Worm (Caenorhabditis elegans) whole organism, dauer: ENCODE measurements around the gene F26F4.12.

Source experiments
- unc-62 ChIP-seq: sonication (generic microtip); optimal IDR thresholded peaks from 2 replicates; lab custom pipeline; 2017; ENCODE audit warnings: missing biosample characterization, missing genetic modification reagents, missing genetic modification characterization

F26F4.12 gene

ce11 chrIII:4920221-4920620 lies 10.4 kb upstream of the F26F4.12 start, which contains the start of gene ula-1:
Gene ula-1 (minus strand): TSS chrIII:4920321.
- TF ChIP-seq unc-62 (GFP tag; lab: Kevin White, UChicago): no peak

- TF ChIP-seq unc-62 (GFP tag; lab: Kevin White, UChicago): no peak
These were observed 9.1 kb upstream of the F26F4.12 start for ce11 chrIII:4918906-4919305.

DNA sequence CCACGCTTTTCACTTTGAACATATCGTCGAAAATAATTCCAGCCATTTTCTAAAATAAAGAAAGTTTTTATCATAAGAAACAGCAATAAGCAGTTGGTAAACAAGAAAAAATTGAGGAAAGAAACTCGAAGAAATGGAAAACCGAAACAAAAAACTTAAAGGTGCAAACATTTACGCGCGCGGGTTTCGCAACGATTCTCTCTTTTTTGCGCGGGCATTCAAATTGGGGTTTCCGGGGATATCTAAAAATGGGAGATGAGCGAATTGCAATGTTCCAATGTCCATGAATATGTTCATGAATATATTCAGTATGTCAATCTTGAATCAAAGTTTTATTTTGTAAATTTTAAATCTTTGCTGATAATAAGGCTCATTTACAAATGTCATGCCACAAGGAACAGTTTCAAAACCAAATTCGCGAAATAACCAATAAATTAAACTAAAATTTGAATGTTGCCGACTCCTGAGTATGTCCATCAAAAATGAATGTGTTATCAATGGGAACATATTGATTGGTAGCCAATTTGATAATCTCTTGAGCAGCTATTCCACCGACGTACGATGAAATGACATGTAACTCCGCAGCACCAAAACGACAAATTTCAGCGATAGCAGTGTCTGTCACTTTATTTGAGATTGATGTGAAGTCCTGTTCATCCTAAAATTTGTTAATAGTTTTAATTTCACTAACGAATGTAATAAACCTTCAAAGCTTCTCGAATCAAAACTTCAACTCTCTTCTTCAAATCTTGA lies 8.3 kb upstream of the F26F4.12 start, which contains the start of gene rpb-8:
rpb-8 (minus strand) TSS at position 49 of the 753 bp plus-strand sequence.
- no peak for TF ChIP-seq unc-62 (GFP tag; lab: Kevin White, UChicago)

- no peak for TF ChIP-seq unc-62 (GFP tag; lab: Kevin White, UChicago)
These were observed 7.2 kb upstream of the F26F4.12 start, which contains the start of gene rars-1 for ce11 chrIII:4917077-4917476. Gene rars-1 (minus strand): TSS chrIII:4917177.

DNA sequence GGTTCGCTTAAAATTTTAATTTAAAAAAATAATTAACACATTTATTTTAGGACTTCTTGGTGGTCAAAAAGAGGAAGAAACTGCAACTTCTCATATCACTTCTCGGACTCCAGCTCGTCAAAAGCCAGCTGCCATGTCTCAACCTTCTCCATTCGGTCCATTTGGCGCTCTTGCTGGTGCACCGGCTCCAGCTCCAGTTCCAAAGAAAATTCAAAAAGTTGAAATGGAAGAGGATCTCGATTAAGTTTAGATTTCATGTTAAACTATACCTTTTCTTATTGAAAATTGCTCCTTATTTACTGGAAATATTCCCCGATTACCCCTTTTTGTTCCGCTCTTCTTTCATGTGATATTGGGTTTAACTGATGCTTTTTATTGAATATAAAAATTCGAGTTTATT lies 3.9 kb upstream of the F26F4.12 start:
- TF ChIP-seq unc-62 (GFP tag; lab: Kevin White, UChicago): no peak

DNA sequence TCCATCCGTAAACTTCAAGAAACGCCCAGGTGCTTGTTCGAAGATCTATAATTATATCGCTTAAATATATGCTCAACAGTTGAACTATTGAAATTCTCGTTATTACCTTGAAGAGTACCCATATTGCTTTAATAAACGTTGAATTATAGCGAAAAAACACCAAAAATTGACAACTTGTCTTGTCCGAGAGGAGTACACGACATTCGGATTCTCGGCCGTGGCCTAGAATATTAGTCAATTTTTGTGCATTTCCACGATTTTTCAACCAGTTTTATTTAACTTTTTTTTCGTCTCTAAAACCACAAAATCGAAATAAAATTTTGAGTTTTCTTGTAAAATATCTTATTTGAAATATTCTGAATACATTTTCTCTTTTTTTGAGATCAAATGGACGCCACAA lies 2.5 kb upstream of the F26F4.12 start, which contains the start of the genes F26F4.9 and cee-1:
F26F4.9 (minus strand) TSS at position 205 of the 400 bp plus-strand sequence.
cee-1 (plus strand) TSS at position 383 of the 400 bp plus-strand sequence.
- TF ChIP-seq unc-62 (GFP tag; lab: Kevin White, UChicago): no peak

- no peak for TF ChIP-seq unc-62 (GFP tag; lab: Kevin White, UChicago)
These were observed 1.1 kb upstream of the F26F4.12 start, which contains the start of gene F26F4.2 for ce11 chrIII:4910956-4911355. Gene F26F4.2 (plus strand): TSS chrIII:4911256.

DNA sequence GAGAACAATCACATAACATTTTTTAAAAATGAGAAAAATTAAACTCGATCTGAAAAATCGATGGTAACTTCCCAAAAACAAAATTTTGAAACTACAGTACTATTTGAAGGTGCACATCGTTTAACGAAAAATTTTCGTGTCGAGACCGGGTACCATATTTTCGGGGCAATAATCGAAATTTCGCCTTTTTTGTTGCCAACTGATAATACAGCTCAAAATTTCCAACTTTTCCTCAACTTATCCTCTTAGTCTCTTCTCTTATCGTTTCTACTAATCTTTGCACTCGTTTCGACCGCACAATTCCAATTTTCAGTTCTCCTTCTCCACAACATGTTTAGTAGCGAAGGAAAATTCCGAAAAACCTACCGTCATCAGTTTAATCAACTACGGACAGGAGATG lies 2.9 kb downstream of the F26F4.12 start, which contains the start of gene rom-1:
rom-1 (plus strand) TSS at position 301 of the 400 bp plus-strand sequence.
- no peak for TF ChIP-seq unc-62 (GFP tag; lab: Kevin White, UChicago)

ce11 chrIII:4906365-4906764 lies 3.5 kb downstream of the F26F4.12 start:
- TF ChIP-seq unc-62 (GFP tag; lab: Kevin White, UChicago): no peak

DNA sequence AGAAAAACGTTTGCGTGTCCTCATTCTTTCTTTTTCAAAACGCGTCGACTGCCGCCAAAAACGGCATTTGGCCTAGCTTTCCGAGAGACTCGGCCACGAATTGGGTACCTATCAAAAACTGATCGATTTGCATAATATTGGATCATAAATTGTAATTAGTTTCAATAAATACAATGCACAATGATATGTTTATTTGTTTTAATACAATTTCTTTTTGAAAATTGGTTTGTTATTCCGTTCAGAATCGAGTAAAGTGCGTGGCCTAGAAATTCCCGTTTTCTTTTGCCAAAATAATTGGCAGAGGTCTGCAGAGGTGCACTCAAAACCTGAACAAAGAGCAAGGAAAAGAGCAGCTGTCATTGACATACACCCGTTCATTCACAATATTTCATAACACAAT lies 4.4 kb downstream of the F26F4.12 start, which contains the start of gene F26F4.8:
F26F4.8 (minus strand) TSS at position 69 of the 400 bp plus-strand sequence.
- no peak for TF ChIP-seq unc-62 (GFP tag; lab: Kevin White, UChicago)

DNA sequence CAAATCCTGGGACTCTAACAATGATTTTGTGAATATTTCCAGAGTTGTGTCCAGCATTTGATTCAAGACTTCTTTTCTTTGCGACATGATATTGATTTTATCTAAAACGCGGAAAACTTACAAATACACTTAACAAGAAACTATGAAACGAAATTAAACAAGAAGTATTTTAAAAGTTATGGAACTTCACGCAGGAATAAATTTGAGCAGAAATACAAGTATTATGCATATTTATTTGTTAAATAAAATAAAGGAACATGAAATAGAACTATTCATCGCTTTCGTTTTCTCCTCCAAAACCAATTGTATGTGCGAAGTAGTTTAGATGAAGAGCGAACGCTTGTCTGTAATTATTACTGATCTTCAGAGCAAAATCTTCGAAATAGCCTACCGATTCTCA lies 6.1 kb downstream of the F26F4.12 start, which contains the start of gene kbp-2:
kbp-2 (minus strand) TSS at position 101 of the 400 bp plus-strand sequence.
- no peak for TF ChIP-seq unc-62 (GFP tag; lab: Kevin White, UChicago)

ce11 chrIII:4900260-4900659 lies 9.6 kb downstream of the F26F4.12 start, which contains the start of gene tag-340:
Gene tag-340 (plus strand): TSS chrIII:4900508.
- TF ChIP-seq unc-62 (GFP tag; lab: Kevin White, UChicago): no peak

ce11 chrIII:4899728-4900127 lies 10.1 kb downstream of the F26F4.12 start:
- TF ChIP-seq unc-62 (GFP tag; lab: Kevin White, UChicago): no peak

- no peak for TF ChIP-seq unc-62 (GFP tag; lab: Kevin White, UChicago)
These were observed 10.7 kb downstream of the F26F4.12 start, which contains the start of gene nhl-2 for ce11 chrIII:4899035-4899578. Gene nhl-2 (minus strand): TSS chrIII:4899085.

- TF ChIP-seq unc-62 (GFP tag; lab: Kevin White, UChicago): no peak
These were observed 14.5 kb downstream of the F26F4.12 start for ce11 chrIII:4895313-4895712.

DNA sequence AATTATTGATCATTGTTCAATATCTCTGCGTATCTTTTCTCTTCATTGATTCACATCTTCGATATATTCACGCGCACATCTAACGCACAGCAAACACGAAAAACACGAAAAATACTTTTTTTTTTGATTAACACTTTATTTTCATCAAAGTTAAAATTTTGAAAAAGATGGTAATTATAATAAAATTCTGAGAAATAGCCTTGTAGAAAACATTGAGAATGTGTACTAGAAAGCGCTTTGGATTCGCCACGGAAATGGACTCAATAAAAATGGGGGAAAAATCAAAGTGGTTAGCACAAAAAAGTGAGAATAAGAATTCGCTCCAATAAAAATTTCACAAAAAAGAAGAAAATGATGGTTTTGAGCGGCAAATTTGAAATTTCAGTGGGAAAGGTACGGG lies 16.3 kb downstream of the F26F4.12 start, which contains the start of gene F26F4.6:
F26F4.6 (minus strand) TSS at position 101 of the 400 bp plus-strand sequence.
- no peak for TF ChIP-seq unc-62 (GFP tag; lab: Kevin White, UChicago)
